Fruit fly (Drosophila melanogaster): Measurements from ENCODE around the gene CG17260.
A peak's percentile ranks its signal among the peaks of the same experiment; 100 is the strongest.

The CG17260 gene

dm6 chr2L:3005483-3005882, 31.5 kb upstream of the CG17260 start (continued):
- TF ChIP-seq dysf (GFP tag; IDR thresholded peaks at IDR 0.05): no peak
- TF ChIP-seq Atf3 (GFP tag; optimal IDR thresholded peaks at IDR 0.05): no peak
- no peak for TF ChIP-seq eyg (GFP tag; optimal IDR thresholded peaks at IDR 0.05)
- no peak for TF ChIP-seq CG13894 (tag; optimal IDR thresholded peaks at IDR 0.05)
- TF ChIP-seq usp (GFP tag; optimal IDR thresholded peaks at IDR 0.05): no peak
- no peak for TF ChIP-seq CG2202 (tag; optimal IDR thresholded peaks at IDR 0.05)

- peak; percentile 71 for TF ChIP-seq sd (tag; optimal IDR thresholded peaks at IDR 0.05)
- TF ChIP-seq CG7745 (tag; optimal IDR thresholded peaks at IDR 0.05): peak; percentile 51
- peak; percentile 56 for TF ChIP-seq vvl (GFP tag; IDR thresholded peaks at IDR 0.05)
- TF ChIP-seq CG13894 (tag; optimal IDR thresholded peaks at IDR 0.05): peak; percentile 39
- TF ChIP-seq CG7928 (GFP tag; optimal IDR thresholded peaks at IDR 0.05): no peak
- TF ChIP-seq Blimp-1 (GFP tag; optimal IDR thresholded peaks at IDR 0.05): peak; percentile 83
- TF ChIP-seq Stat92E (GFP tag; optimal IDR thresholded peaks at IDR 0.05): no peak
Measured at dm6 chr2L:3006194-3006593, 30.8 kb upstream of the CG17260 start.

dm6 chr2L:3006925-3007426, 30.1 kb upstream of the CG17260 start:
- TF ChIP-seq repo (GFP tag; optimal IDR thresholded peaks at IDR 0.05) (no peak), chinmo (GFP tag; IDR thresholded peaks at IDR 0.05; ENCODE audit: partially characterized antibody) (0 out of 4 replicates have a peak, but pooled peaks have one; percentile 21), gsb-n (tag; optimal IDR thresholded peaks at IDR 0.05) (no peak), CG18011 (GFP tag; optimal IDR thresholded peaks at IDR 0.05) (no peak), oc (tag; optimal IDR thresholded peaks at IDR 0.05) (peak; percentile 49), Fer2 (tag; optimal IDR thresholded peaks at IDR 0.05) (no peak), CG8089 (GFP tag; optimal IDR thresholded peaks at IDR 0.05) (no peak), Ets65A (GFP tag) (peak; percentile 11), cas (GFP tag; IDR thresholded peaks at IDR 0.05) (no peak), abd-A (tag; optimal IDR thresholded peaks at IDR 0.05) (peak; percentile 78), Sin3A (optimal IDR thresholded peaks at IDR 0.05) (no peak), CG7928 (GFP tag; optimal IDR thresholded peaks at IDR 0.05) (no peak), CG4328 (GFP tag; optimal IDR thresholded peaks at IDR 0.05) (no peak), CG13894 (tag; optimal IDR thresholded peaks at IDR 0.05) (peak; percentile 95), Med (GFP tag) (peak; percentile 35), NfI (GFP tag; optimal IDR thresholded peaks at IDR 0.05) (no peak), CG15269 (tag; optimal IDR thresholded peaks at IDR 0.05) (peak; percentile 32), lov (optimal IDR thresholded peaks at IDR 0.05) (no peak), lov (GFP tag; IDR thresholded peaks at IDR 0.05) (no peak), nmo (GFP tag; optimal IDR thresholded peaks at IDR 0.05) (no peak), cad (GFP tag; optimal IDR thresholded peaks at IDR 0.05) (peak; percentile 92), Opbp (GFP tag; IDR thresholded peaks at IDR 0.05; ENCODE audit: partially characterized antibody) (no peak), CG12769 (tag; optimal IDR thresholded peaks at IDR 0.05) (peak; percentile 62), CG14710 (tag; optimal IDR thresholded peaks at IDR 0.05) (no peak), Max (GFP tag; optimal IDR thresholded peaks at IDR 0.05) (no peak), Neu2 (GFP tag; optimal IDR thresholded peaks at IDR 0.05; ENCODE audit: borderline replicate concordance) (no peak), CG7357 (GFP tag; IDR thresholded peaks at IDR 0.05) (no peak), Trl (optimal IDR thresholded peaks at IDR 0.05) (no peak), Trl (GFP tag; optimal IDR thresholded peaks at IDR 0.05) (no peak), CG9215 (GFP tag; IDR thresholded peaks at IDR 0.05) (no peak), ems (GFP tag; optimal IDR thresholded peaks at IDR 0.05) (no peak), ssp (GFP tag; IDR thresholded peaks at IDR 0.05) (no peak), zen (tag; optimal IDR thresholded peaks at IDR 0.05) (peak; percentile 39), ham (GFP tag; IDR thresholded peaks at IDR 0.05) (no peak), CkIIα-i1 (GFP tag; IDR thresholded peaks at IDR 0.05) (no peak), CG11504 (tag; optimal IDR thresholded peaks at IDR 0.05) (no peak)

Data from whole organism, embryonic.